Worm (Caenorhabditis elegans) whole organism, young adult: ENCODE data around the gene rocf-1.

ENCODE experiments used
- B0035.1 ChIP-seq: sonication (generic microtip); optimal IDR thresholded peaks from 2 replicates; lab custom pipeline; 2016; ENCODE audit warnings: missing genetic modification characterization, mild to moderate bottlenecking, missing compliant biosample characterization, missing genotype, missing genetic modification reagents
- B0261.1 ChIP-seq: sonication (generic microtip); optimal IDR thresholded peaks from 2 replicates; lab custom pipeline; 2016; ENCODE audit warnings: mild to moderate bottlenecking, missing genetic modification characterization, moderate library complexity, missing compliant biosample characterization
- C06A6.2 ChIP-seq: fragments of 200-800 bp; sonication (Bioruptor generic); conservative IDR thresholded peaks from 2 replicates; pipeline ENCODE4 v1.3.6; 2022; ENCODE audit warnings: missing genetic modification characterization, missing compliant biosample characterization
- F23B12.7 ChIP-seq: sonication (generic microtip); optimal IDR thresholded peaks from 2 replicates; lab custom pipeline; 2017; ENCODE audit warnings: missing genetic modification characterization, mild to moderate bottlenecking, missing compliant biosample characterization, antibody characterized with exemption, moderate library complexity; ENCODE audit not compliant: insufficient read depth
- F37B4.10 ChIP-seq: fragments of 200-800 bp; sonication (Bioruptor generic); IDR thresholded peaks from 2 replicates; pipeline ENCODE4 v1.3.6; 2022; ENCODE audit warnings: missing genetic modification characterization, missing compliant biosample characterization
- F39B2.1 ChIP-seq: fragments of 200-800 bp; sonication (Bioruptor generic); IDR thresholded peaks from 2 replicates; pipeline ENCODE4 v1.3.6; 2022; ENCODE audit warnings: missing genetic modification reagents, missing genetic modification characterization, missing compliant biosample characterization
- F55B11.4 ChIP-seq: sonication (generic microtip); optimal IDR thresholded peaks from 2 replicates; lab custom pipeline; 2016; ENCODE audit warnings: missing compliant biosample characterization, missing genetic modification characterization, borderline replicate concordance; ENCODE audit not compliant: insufficient read depth
- F57C9.4 ChIP-seq: sonication (generic microtip); optimal IDR thresholded peaks from 2 replicates; lab custom pipeline; 2017; ENCODE audit warnings: mild to moderate bottlenecking, missing genetic modification characterization, missing compliant biosample characterization
- K11D2.4 ChIP-seq: fragments of 200-800 bp; sonication (Bioruptor generic); IDR thresholded peaks from 2 replicates; pipeline ENCODE4 v1.3.6; 2022; ENCODE audit warnings: missing genetic modification reagents, missing genetic modification characterization, missing compliant biosample characterization
- Y53F4B.3 ChIP-seq: fragments of 200-800 bp; sonication (Bioruptor generic); IDR thresholded peaks from 2 replicates; pipeline ENCODE4 v1.3.6; 2022; ENCODE audit warnings: missing genetic modification reagents, missing genetic modification characterization, missing compliant biosample characterization
- Y95B8A.8 ChIP-seq: fragments of 200-800 bp; sonication (Bioruptor generic); IDR thresholded peaks from 2 replicates; pipeline ENCODE4 v1.3.6; 2022; ENCODE audit warnings: missing genetic modification reagents, missing genetic modification characterization, missing compliant biosample characterization
- ZK185.1 ChIP-seq: sonication (generic microtip); optimal IDR thresholded peaks from 2 replicates; lab custom pipeline; 2016; ENCODE audit warnings: mild to moderate bottlenecking, missing genetic modification characterization, missing compliant biosample characterization; ENCODE audit not compliant: poor library complexity, severe bottlenecking
- akir-1 ChIP-seq: fragments of 200-800 bp; sonication (Bioruptor generic); optimal IDR thresholded peaks from 2 replicates; lab custom pipeline; 2018; ENCODE audit warnings: mild to moderate bottlenecking, missing genetic modification characterization, moderate library complexity, missing compliant biosample characterization
- atf-7 ChIP-seq: sonication (generic microtip); optimal IDR thresholded peaks from 2 replicates; lab custom pipeline; 2017; ENCODE audit warnings: mild to moderate bottlenecking, missing genetic modification characterization, missing compliant biosample characterization
- athp-1 ChIP-seq: sonication (generic microtip); optimal IDR thresholded peaks from 2 replicates; lab custom pipeline; 2017; ENCODE audit warnings: mild to moderate bottlenecking, missing genetic modification characterization, missing compliant biosample characterization
- attf-6 ChIP-seq: fragments of 200-800 bp; sonication (Bioruptor generic); IDR thresholded peaks from 2 replicates; pipeline ENCODE4 v1.3.6; 2022; ENCODE audit warnings: missing genetic modification reagents, missing genetic modification characterization, missing compliant biosample characterization
- bed-1 ChIP-seq: fragments of 200-800 bp; sonication (Bioruptor generic); IDR thresholded peaks from 2 replicates; pipeline ENCODE4 v1.3.6; 2022; ENCODE audit warnings: missing genetic modification reagents, missing genetic modification characterization, missing compliant biosample characterization
- ccch-3 ChIP-seq: fragments of 200-800 bp; sonication (Bioruptor generic); optimal IDR thresholded peaks from 2 replicates; lab custom pipeline; 2018; ENCODE audit warnings: mild to moderate bottlenecking, missing genetic modification characterization, missing compliant biosample characterization
- cebp-1 ChIP-seq, 2 experiments: fragments of 200-800 bp in 1 of 2; sonication (Bioruptor generic) in 1 of 2; sonication (generic microtip) in 1 of 2; IDR thresholded peaks in 1 of 2; optimal IDR thresholded peaks in 1 of 2; 2 replicates each; pipeline versions ENCODE4 v1.3.6 to Lab custom; 2017 to 2022; ENCODE audit warnings: missing compliant biosample characterization in 2 of 2, missing genetic modification characterization in 2 of 2, mild to moderate bottlenecking in 1 of 2, missing genetic modification reagents in 1 of 2, moderate library complexity in 1 of 2
- ceh-91 ChIP-seq: fragments of 200-800 bp; sonication (Bioruptor generic); IDR thresholded peaks from 2 replicates; pipeline ENCODE4 v1.3.6; 2022; ENCODE audit warnings: missing genetic modification reagents, missing genetic modification characterization, missing compliant biosample characterization
- die-1 ChIP-seq: sonication (generic microtip); optimal IDR thresholded peaks from 2 replicates; lab custom pipeline; 2016; ENCODE audit warnings: missing genotype, mild to moderate bottlenecking, missing genetic modification characterization, missing compliant biosample characterization
- gei-17 ChIP-seq: fragments of 200-800 bp; sonication (Bioruptor generic); optimal IDR thresholded peaks from 2 replicates; lab custom pipeline; 2018; ENCODE audit warnings: mild to moderate bottlenecking, missing genetic modification characterization, missing compliant biosample characterization
- hmg-1.2 ChIP-seq: fragments of 200-800 bp; sonication (Bioruptor generic); IDR thresholded peaks from 2 replicates; pipeline ENCODE4 v1.3.6; 2022; ENCODE audit warnings: missing genetic modification reagents, missing genetic modification characterization, missing compliant biosample characterization
- hmg-20 ChIP-seq: fragments of 200-800 bp; sonication (Bioruptor generic); IDR thresholded peaks from 2 replicates; pipeline ENCODE4 v1.3.6; 2022; ENCODE audit warnings: missing genetic modification reagents, missing genetic modification characterization, missing compliant biosample characterization
- hrde-1 ChIP-seq: sonication (generic microtip); optimal IDR thresholded peaks from 2 replicates; lab custom pipeline; 2016; ENCODE audit warnings: missing genetic modification characterization, mild to moderate bottlenecking, missing compliant biosample characterization, moderate library complexity, missing genotype, missing genetic modification reagents, borderline replicate concordance
- lin-26 ChIP-seq: fragments of 200-800 bp; sonication (Bioruptor generic); IDR thresholded peaks from 2 replicates; pipeline ENCODE4 v1.3.6; 2022; ENCODE audit warnings: missing genetic modification reagents, missing genetic modification characterization, missing compliant biosample characterization
- lin-40 ChIP-seq: sonication (generic microtip); optimal IDR thresholded peaks from 2 replicates; lab custom pipeline; 2016; ENCODE audit warnings: missing genetic modification characterization, mild to moderate bottlenecking, missing compliant biosample characterization, missing genotype, missing genetic modification reagents
- lir-1 ChIP-seq: fragments of 200-800 bp; sonication (Bioruptor generic); conservative IDR thresholded peaks from 2 replicates; pipeline ENCODE4 v1.3.6; 2022; ENCODE audit warnings: missing genetic modification reagents, missing genetic modification characterization, missing compliant biosample characterization
- lsl-1 ChIP-seq: fragments of 200-800 bp; sonication (Bioruptor generic); optimal IDR thresholded peaks from 2 replicates; lab custom pipeline; 2018; ENCODE audit warnings: mild to moderate bottlenecking, missing genetic modification characterization, moderate library complexity, missing compliant biosample characterization
- madf-6 ChIP-seq: fragments of 200-800 bp; sonication (Bioruptor generic); IDR thresholded peaks from 2 replicates; pipeline ENCODE4 v1.3.6; 2022; ENCODE audit warnings: missing genetic modification reagents, missing genetic modification characterization, missing compliant biosample characterization
- madf-8 ChIP-seq: fragments of 200-800 bp; sonication (Bioruptor generic); conservative IDR thresholded peaks from 2 replicates; pipeline ENCODE4 v1.3.6; 2022; ENCODE audit warnings: missing genetic modification reagents, missing genetic modification characterization, missing compliant biosample characterization
- nhr-179 ChIP-seq: sonication (generic microtip); optimal IDR thresholded peaks from 2 replicates; lab custom pipeline; 2016; ENCODE audit warnings: mild to moderate bottlenecking, missing genetic modification characterization, missing compliant biosample characterization
- nhr-27 ChIP-seq: fragments of 200-800 bp; sonication (Bioruptor generic); optimal IDR thresholded peaks from 2 replicates; lab custom pipeline; 2018; ENCODE audit warnings: mild to moderate bottlenecking, missing genetic modification characterization, moderate library complexity, missing compliant biosample characterization
- nhr-90 ChIP-seq: sonication (generic microtip); optimal IDR thresholded peaks from 2 replicates; lab custom pipeline; 2016; ENCODE audit warnings: missing genotype, mild to moderate bottlenecking, missing genetic modification characterization, missing compliant biosample characterization
- pbrm-1 ChIP-seq: fragments of 200-800 bp; sonication (Bioruptor generic); IDR thresholded peaks from 2 replicates; pipeline ENCODE4 v1.3.6; 2022; ENCODE audit warnings: missing genetic modification reagents, missing genetic modification characterization, missing compliant biosample characterization
- pha-4 ChIP-seq: fragments of 150-350 bp; sonication (generic microtip); optimal IDR thresholded peaks from 2 replicates; lab custom pipeline; 2014; ENCODE audit warnings: missing biosample characterization, missing genetic modification reagents, missing genetic modification characterization
- snpc-4 ChIP-seq, 5 experiments: fragments of 150-350 bp in 1 of 5; sonication (generic microtip) in 4 of 5; optimal IDR thresholded peaks; 2 replicates each; lab custom pipeline; 2014 to 2018; ENCODE audit warnings: missing genetic modification characterization in 5 of 5, missing biosample characterization in 3 of 5, antibody characterized with exemption in 2 of 5, mild to moderate bottlenecking in 2 of 5, missing compliant biosample characterization in 2 of 5, missing genotype in 2 of 5, moderate library complexity in 2 of 5, missing genetic modification reagents in 1 of 5
- somi-1 ChIP-seq: fragments of 200-800 bp; sonication (Bioruptor generic); optimal IDR thresholded peaks from 2 replicates; lab custom pipeline; 2018; ENCODE audit warnings: mild to moderate bottlenecking, missing genetic modification characterization, missing compliant biosample characterization
- xnd-1 ChIP-seq: sonication (generic microtip); optimal IDR thresholded peaks from 2 replicates; lab custom pipeline; 2016; ENCODE audit warnings: missing genotype, missing genetic modification reagents, missing genetic modification characterization, missing compliant biosample characterization
- zim-3 ChIP-seq: sonication (generic microtip); optimal IDR thresholded peaks from 2 replicates; lab custom pipeline; 2017; ENCODE audit warnings: mild to moderate bottlenecking, missing genetic modification characterization, moderate library complexity, missing compliant biosample characterization
- ztf-18 ChIP-seq: sonication (generic microtip); optimal IDR thresholded peaks from 2 replicates; lab custom pipeline; 2016; ENCODE audit warnings: missing genotype, mild to moderate bottlenecking, missing genetic modification characterization, missing compliant biosample characterization
- ztf-25 ChIP-seq: fragments of 200-800 bp; sonication (Bioruptor generic); IDR thresholded peaks from 2 replicates; pipeline ENCODE4 v1.3.6; 2022; ENCODE audit warnings: missing genetic modification reagents, missing genetic modification characterization, missing compliant biosample characterization
- ztf-3 ChIP-seq: fragments of 200-800 bp; sonication (Bioruptor generic); optimal IDR thresholded peaks from 2 replicates; lab custom pipeline; 2018; ENCODE audit warnings: mild to moderate bottlenecking, missing genetic modification characterization, missing compliant biosample characterization

The rocf-1 gene

ce11 chrV:15503603-15504002 lies 39.3 kb upstream of the rocf-1 start:
- TF ChIP-seq lin-26 = no peak
- TF ChIP-seq, all 124 proteins: peak for 0

ce11 chrV:15499099-15499498 lies 34.8 kb upstream of the rocf-1 start:
- TF ChIP-seq cebp-1 (GFP tag; IDR thresholded peaks at IDR 0.05; lab: Robert Waterston, UW) = no peak
- no peak for TF ChIP-seq cebp-1 (tag; optimal IDR thresholded peaks at IDR 0.05; lab: Kevin White, UChicago)
- no peak for TF ChIP-seq nhr-179
- TF ChIP-seq attf-6 (GFP tag; lab: Robert Waterston, UW) = no peak
- TF ChIP-seq ztf-3 (GFP tag; lab: Kevin White, UChicago) = no peak
- TF ChIP-seq hmg-1.2 = peak; percentile 61; the same call in 1 of the 2 replicates
- peak; percentile 48 for TF ChIP-seq atf-7 (tag; lab: Kevin White, UChicago)

- TF ChIP-seq lin-26 (no peak), F55B11.4 (tag; lab: Kevin White, UChicago) (no peak), ceh-91 (no peak), K11D2.4 (GFP tag; lab: Robert Waterston, UW) (no peak), madf-8 (GFP tag; lab: Robert Waterston, UW) (no peak), F37B4.10 (no peak), Y53F4B.3 (no peak), hrde-1 (tag; lab: Kevin White, UChicago) (no peak), lir-1 (GFP tag; lab: Robert Waterston, UW) (no peak), lin-40 (tag; lab: Kevin White, UChicago) (no peak), snpc-4 (GFP tag; optimal IDR thresholded peaks at IDR 0.05; lab: Kevin White, UChicago) (no peak), snpc-4 (tag; optimal IDR thresholded peaks at IDR 0.05; lab: Kevin White, UChicago) (no peak), lsl-1 (GFP tag; lab: Kevin White, UChicago) (no peak), pbrm-1 (GFP tag; lab: Robert Waterston, UW) (no peak), somi-1 (GFP tag; lab: Kevin White, UChicago) (no peak), hmg-20 (no peak), nhr-27 (no peak), B0035.1 (no peak), gei-17 (GFP tag; lab: Kevin White, UChicago) (no peak), zim-3 (tag; lab: Kevin White, UChicago) (no peak)
Measured at ce11 chrV:15498434-15498833, 34.1 kb upstream of the rocf-1 start, which contains the start of gene C06B8.7. Gene C06B8.7, plus strand, starts transcription at chrV:15498734.

- TF ChIP-seq xnd-1 (tag; lab: Kevin White, UChicago) (no peak), ZK185.1 (no peak), pha-4 (tag; lab: Kevin White, UChicago) (peak; percentile 74), cebp-1 (GFP tag; IDR thresholded peaks at IDR 0.05; lab: Robert Waterston, UW) (no peak), cebp-1 (tag; optimal IDR thresholded peaks at IDR 0.05; lab: Kevin White, UChicago) (no peak), bed-1 (no peak), F23B12.7 (no peak), Y95B8A.8 (GFP tag; lab: Robert Waterston, UW) (no peak), akir-1 (GFP tag; lab: Kevin White, UChicago) (no peak), lir-1 (GFP tag; lab: Robert Waterston, UW) (no peak), F57C9.4 (no peak), nhr-90 (tag; lab: Kevin White, UChicago) (no peak), C06A6.2 (GFP tag; lab: Robert Waterston, UW) (no peak), athp-1 (tag; lab: Kevin White, UChicago) (no peak), ztf-25 (GFP tag; lab: Robert Waterston, UW) (no peak), K11D2.4 (GFP tag; lab: Robert Waterston, UW) (no peak), die-1 (tag; lab: Kevin White, UChicago) (no peak), B0261.1 (tag; lab: Kevin White, UChicago) (no peak), madf-6 (GFP tag; lab: Robert Waterston, UW) (no peak), F39B2.1 (GFP tag; lab: Robert Waterston, UW) (no peak), ccch-3 (GFP tag; lab: Kevin White, UChicago) (no peak), gei-17 (GFP tag; lab: Kevin White, UChicago) (no peak), hmg-1.2 (peak; percentile 84), ztf-18 (tag; lab: Kevin White, UChicago) (no peak)
Measured at ce11 chrV:15497731-15498130, 33.4 kb upstream of the rocf-1 start.
